Worm (Caenorhabditis elegans): Measurements from ENCODE around the gene C45G7.4.

Gene C45G7.4

DNA sequence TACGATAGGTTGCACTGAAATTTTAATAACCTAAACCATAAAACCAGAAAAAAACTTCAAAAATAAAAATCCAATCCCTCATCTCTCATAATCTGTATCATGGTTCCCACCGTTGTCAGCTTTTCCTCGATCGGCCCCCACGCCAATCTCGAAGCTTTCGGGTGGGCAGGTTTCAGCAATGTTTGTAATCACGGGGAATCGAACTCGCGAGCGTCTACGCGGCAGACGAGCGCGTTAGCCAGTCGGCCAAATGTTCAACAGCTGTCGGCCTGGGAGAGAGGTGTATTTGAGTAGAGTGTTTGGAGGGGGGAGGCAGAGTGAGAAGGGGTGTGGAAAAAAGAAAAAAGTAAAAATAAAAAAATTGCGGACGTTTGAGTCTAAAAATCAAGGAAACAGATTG is 24.4 kb upstream of the C45G7.4 start (continued):
- peak; percentile 92 for TF ChIP-seq D2030.7 (GFP tag; IDR thresholded peaks at IDR 0.05)
- peak; percentile 69; the same call in 1 of the 2 replicates for TF ChIP-seq Y67H2A.10 (GFP tag; conservative IDR thresholded peaks at IDR 0.05)
- TF ChIP-seq die-1 (tag; optimal IDR thresholded peaks at IDR 0.05) = peak; percentile 83
- TF ChIP-seq hmg-20 (GFP tag; IDR thresholded peaks at IDR 0.05) = peak; percentile 66; the same call in 1 of the 2 replicates
- peak; percentile 54 for TF ChIP-seq ceh-100 (GFP tag; IDR thresholded peaks at IDR 0.05)
- TF ChIP-seq ztf-25 (GFP tag; IDR thresholded peaks at IDR 0.05) = 0 out of 2 replicates have a peak, but pooled peaks have one; percentile 83
- TF ChIP-seq unc-130 (GFP tag; optimal IDR thresholded peaks at IDR 0.05) = peak; percentile 9
- TF ChIP-seq T26A5.8 (tag; optimal IDR thresholded peaks at IDR 0.05) = peak; percentile 24
- TF ChIP-seq F37B4.10 (GFP tag; IDR thresholded peaks at IDR 0.05) = no peak
- no peak for TF ChIP-seq nhr-179 (tag; optimal IDR thresholded peaks at IDR 0.05)
- peak; percentile 76 for TF ChIP-seq sptf-2 (GFP tag; optimal IDR thresholded peaks at IDR 0.05)
- peak; percentile 89 for TF ChIP-seq lin-26 (GFP tag; IDR thresholded peaks at IDR 0.05)
- peak; percentile 94 for TF ChIP-seq Y56A3A.18 (GFP tag; IDR thresholded peaks at IDR 0.05)
- 0 out of 2 replicates have a peak, but pooled peaks have one; percentile 30 for TF ChIP-seq C17E4.6 (GFP tag; IDR thresholded peaks at IDR 0.05)
- TF ChIP-seq aptf-2 (GFP tag; conservative IDR thresholded peaks at IDR 0.05) = 0 out of 2 replicates have a peak, but pooled peaks have one; percentile 38
- no peak for TF ChIP-seq mel-28 (tag; optimal IDR thresholded peaks at IDR 0.05; ENCODE audit: borderline replicate concordance)
- TF ChIP-seq tlf-1 (GFP tag; optimal IDR thresholded peaks at IDR 0.05) = peak; percentile 51
- peak; percentile 66; the same call in 1 of the 2 replicates for TF ChIP-seq ceh-40 (GFP tag; IDR thresholded peaks at IDR 0.05)
- peak; percentile 80; the same call in 1 of the 2 replicates for TF ChIP-seq ekl-4 (GFP tag; IDR thresholded peaks at IDR 0.05)
- peak; percentile 53 for TF ChIP-seq B0019.2 (GFP tag; conservative IDR thresholded peaks at IDR 0.05)
- TF ChIP-seq ztf-3 (GFP tag; optimal IDR thresholded peaks at IDR 0.05) = peak; percentile 61
- no peak for TF ChIP-seq unc-62 (GFP tag; optimal IDR thresholded peaks at IDR 0.05)
- no peak for TF ChIP-seq bed-1 (GFP tag; IDR thresholded peaks at IDR 0.05)
- TF ChIP-seq F10E7.11 (tag; optimal IDR thresholded peaks at IDR 0.05) = no peak
- TF ChIP-seq mcd-1 (GFP tag; IDR thresholded peaks at IDR 0.05) = peak; percentile 87
- TF ChIP-seq fkh-3 (tag; optimal IDR thresholded peaks at IDR 0.05) = no peak
- TF ChIP-seq hsf-1 (GFP tag; IDR thresholded peaks at IDR 0.05) = peak; percentile 45; the same call in 1 of the 2 replicates
- TF ChIP-seq lin-40 (tag; optimal IDR thresholded peaks at IDR 0.05) = peak; percentile 87
- TF ChIP-seq K12H6.12 (tag; optimal IDR thresholded peaks at IDR 0.05) = peak; percentile 45
- TF ChIP-seq atf-7 (tag; optimal IDR thresholded peaks at IDR 0.05) = peak; percentile 62
- TF ChIP-seq xnd-1 (tag; optimal IDR thresholded peaks at IDR 0.05) = no peak
- peak; percentile 37 for TF ChIP-seq efl-1 (GFP tag; optimal IDR thresholded peaks at IDR 0.05)
- 0 out of 2 replicates have a peak, but pooled peaks have one; percentile 20 for TF ChIP-seq madf-8 (GFP tag; conservative IDR thresholded peaks at IDR 0.05)
- TF ChIP-seq attf-6 (GFP tag; IDR thresholded peaks at IDR 0.05) = 0 out of 2 replicates have a peak, but pooled peaks have one; percentile 14
- 0 out of 2 replicates have a peak, but pooled peaks have one; percentile 65 for TF ChIP-seq cebp-2 (GFP tag; IDR thresholded peaks at IDR 0.05)
- peak; percentile 63 for TF ChIP-seq lsl-1 (GFP tag; optimal IDR thresholded peaks at IDR 0.05)
- TF ChIP-seq hlh-12 (tag; optimal IDR thresholded peaks at IDR 0.05) = peak; percentile 67
- no peak for TF ChIP-seq ceh-58 (GFP tag; IDR thresholded peaks at IDR 0.05)
- peak; percentile 66 for TF ChIP-seq F33H1.4 (GFP tag; IDR thresholded peaks at IDR 0.05)
- peak; percentile 61; the same call in 1 of the 2 replicates for TF ChIP-seq C06A6.2 (GFP tag; conservative IDR thresholded peaks at IDR 0.05)
- TF ChIP-seq F52B5.7 (tag; optimal IDR thresholded peaks at IDR 0.05) = peak; percentile 70
- TF ChIP-seq snpc-1.1 (tag; optimal IDR thresholded peaks at IDR 0.05; ENCODE audit: insufficient read depth) = peak; percentile 44
- 0 out of 2 replicates have a peak, but pooled peaks have one; percentile 35 for TF ChIP-seq bed-2 (GFP tag; IDR thresholded peaks at IDR 0.05)
- peak; percentile 85 for TF ChIP-seq nfyb-1 (GFP tag; IDR thresholded peaks at IDR 0.05)
- peak; percentile 94 for TF ChIP-seq him-1 (tag; optimal IDR thresholded peaks at IDR 0.05)
- TF ChIP-seq egl-44 (GFP tag; IDR thresholded peaks at IDR 0.05) = peak; percentile 92
- TF ChIP-seq F22D6.2 (tag; optimal IDR thresholded peaks at IDR 0.05) = peak; percentile 52
- peak; percentile 73 for TF ChIP-seq egrh-3 (GFP tag; IDR thresholded peaks at IDR 0.05)
- TF ChIP-seq F55B11.4 (tag; optimal IDR thresholded peaks at IDR 0.05; ENCODE audit: borderline replicate concordance, insufficient read depth) = no peak
